Worm (Caenorhabditis elegans) whole organism, young adult: Measurements from ENCODE around the gene fbxa-106.

ENCODE experiments used
- B0019.2 ChIP-seq: fragments of 200-800 bp; sonication (Bioruptor generic); conservative IDR thresholded peaks from 2 replicates; pipeline ENCODE4 v1.3.6; 2022; ENCODE audit warnings: missing genetic modification reagents, missing genetic modification characterization, missing compliant biosample characterization
- B0035.1 ChIP-seq: sonication (generic microtip); optimal IDR thresholded peaks from 2 replicates; lab custom pipeline; 2016; ENCODE audit warnings: missing genetic modification characterization, mild to moderate bottlenecking, missing compliant biosample characterization, missing genotype, missing genetic modification reagents
- D2030.7 ChIP-seq: fragments of 200-800 bp; sonication (Bioruptor generic); IDR thresholded peaks from 2 replicates; pipeline ENCODE4 v1.3.6; 2022; ENCODE audit warnings: missing genetic modification reagents, missing genetic modification characterization, missing compliant biosample characterization
- F10E7.11 ChIP-seq: sonication (generic microtip); optimal IDR thresholded peaks from 2 replicates; lab custom pipeline; 2017; ENCODE audit warnings: mild to moderate bottlenecking, missing genetic modification characterization, moderate library complexity, missing compliant biosample characterization
- F23B12.7 ChIP-seq: sonication (generic microtip); optimal IDR thresholded peaks from 2 replicates; lab custom pipeline; 2017; ENCODE audit warnings: missing genetic modification characterization, mild to moderate bottlenecking, missing compliant biosample characterization, antibody characterized with exemption, moderate library complexity; ENCODE audit not compliant: insufficient read depth
- F33H1.4 ChIP-seq: fragments of 200-800 bp; sonication (Bioruptor generic); IDR thresholded peaks from 2 replicates; pipeline ENCODE4 v1.3.6; 2022; ENCODE audit warnings: missing genetic modification reagents, missing genetic modification characterization, missing compliant biosample characterization
- F39B2.1 ChIP-seq: fragments of 200-800 bp; sonication (Bioruptor generic); IDR thresholded peaks from 2 replicates; pipeline ENCODE4 v1.3.6; 2022; ENCODE audit warnings: missing genetic modification reagents, missing genetic modification characterization, missing compliant biosample characterization
- F49E8.2 ChIP-seq: sonication (generic microtip); optimal IDR thresholded peaks from 3 replicates; lab custom pipeline; 2017; ENCODE audit warnings: missing genetic modification characterization, mild to moderate bottlenecking, missing compliant biosample characterization, antibody characterized with exemption, moderate library complexity; ENCODE audit not compliant: insufficient read depth
- F52B5.7 ChIP-seq: sonication (generic microtip); optimal IDR thresholded peaks from 2 replicates; lab custom pipeline; 2016; ENCODE audit warnings: mild to moderate bottlenecking, missing genetic modification characterization, missing compliant biosample characterization
- F55B11.4 ChIP-seq: sonication (generic microtip); optimal IDR thresholded peaks from 2 replicates; lab custom pipeline; 2016; ENCODE audit warnings: missing compliant biosample characterization, missing genetic modification characterization, borderline replicate concordance; ENCODE audit not compliant: insufficient read depth
- T07F8.4 ChIP-seq: sonication (generic microtip); optimal IDR thresholded peaks from 2 replicates; lab custom pipeline; 2016; ENCODE audit warnings: mild to moderate bottlenecking, missing genetic modification characterization, moderate library complexity, missing compliant biosample characterization
- Y53G8AR.9 ChIP-seq: fragments of 200-800 bp; sonication (Bioruptor generic); conservative IDR thresholded peaks from 2 replicates; pipeline ENCODE4 v1.3.6; 2022; ENCODE audit warnings: missing genetic modification reagents, missing genetic modification characterization, missing compliant biosample characterization
- ZK185.1 ChIP-seq: sonication (generic microtip); optimal IDR thresholded peaks from 2 replicates; lab custom pipeline; 2016; ENCODE audit warnings: mild to moderate bottlenecking, missing genetic modification characterization, missing compliant biosample characterization; ENCODE audit not compliant: poor library complexity, severe bottlenecking
- aptf-3 ChIP-seq: fragments of 200-800 bp; sonication (Bioruptor generic); IDR thresholded peaks from 2 replicates; pipeline ENCODE4 v1.3.6; 2022; ENCODE audit warnings: missing genetic modification characterization, missing compliant biosample characterization
- bed-1 ChIP-seq: fragments of 200-800 bp; sonication (Bioruptor generic); IDR thresholded peaks from 2 replicates; pipeline ENCODE4 v1.3.6; 2022; ENCODE audit warnings: missing genetic modification reagents, missing genetic modification characterization, missing compliant biosample characterization
- bed-2 ChIP-seq: fragments of 200-800 bp; sonication (Bioruptor generic); IDR thresholded peaks from 2 replicates; pipeline ENCODE4 v1.3.6; 2022; ENCODE audit warnings: missing genetic modification reagents, missing genetic modification characterization, missing compliant biosample characterization
- ccch-3 ChIP-seq: fragments of 200-800 bp; sonication (Bioruptor generic); optimal IDR thresholded peaks from 2 replicates; lab custom pipeline; 2018; ENCODE audit warnings: mild to moderate bottlenecking, missing genetic modification characterization, missing compliant biosample characterization
- dpl-1 ChIP-seq: fragments of 150-350 bp; optimal IDR thresholded peaks from 2 replicates; lab custom pipeline; 2014; ENCODE audit warnings: missing biosample characterization, missing genetic modification reagents, missing genetic modification characterization
- egl-18 ChIP-seq: fragments of 200-800 bp; sonication (Bioruptor generic); IDR thresholded peaks from 2 replicates; pipeline ENCODE4 v1.3.6; 2022; ENCODE audit warnings: missing genetic modification reagents, missing genetic modification characterization, missing compliant biosample characterization
- ets-4 ChIP-seq: fragments of 200-800 bp; sonication (Bioruptor generic); optimal IDR thresholded peaks from 2 replicates; lab custom pipeline; 2018; ENCODE audit warnings: mild to moderate bottlenecking, missing genetic modification characterization, missing compliant biosample characterization
- lin-35 ChIP-seq, 3 experiments: fragments of 150-350 bp in 2 of 3; sonication (generic microtip) in 1 of 3; optimal IDR thresholded peaks; 2 replicates each; lab custom pipeline; 2014 to 2018; ENCODE audit warnings: missing biosample characterization in 3 of 3, missing genetic modification characterization in 3 of 3, missing genetic modification reagents in 3 of 3
- lin-54 ChIP-seq: fragments of 200-800 bp; sonication (Bioruptor generic); optimal IDR thresholded peaks from 2 replicates; lab custom pipeline; 2018; ENCODE audit warnings: mild to moderate bottlenecking, missing genetic modification characterization, missing compliant biosample characterization
- lsl-1 ChIP-seq: fragments of 200-800 bp; sonication (Bioruptor generic); optimal IDR thresholded peaks from 2 replicates; lab custom pipeline; 2018; ENCODE audit warnings: mild to moderate bottlenecking, missing genetic modification characterization, moderate library complexity, missing compliant biosample characterization
- madf-6 ChIP-seq: fragments of 200-800 bp; sonication (Bioruptor generic); IDR thresholded peaks from 2 replicates; pipeline ENCODE4 v1.3.6; 2022; ENCODE audit warnings: missing genetic modification reagents, missing genetic modification characterization, missing compliant biosample characterization
- mcd-1 ChIP-seq: fragments of 200-800 bp; sonication (Bioruptor generic); IDR thresholded peaks from 2 replicates; pipeline ENCODE4 v1.3.6; 2022; ENCODE audit warnings: missing genetic modification reagents, missing genetic modification characterization, missing compliant biosample characterization
- mes-4 ChIP-seq: sonication (generic microtip); optimal IDR thresholded peaks from 2 replicates; lab custom pipeline; 2016; ENCODE audit warnings: missing genotype, missing genetic modification characterization, missing compliant biosample characterization
- nfya-2 ChIP-seq: fragments of 200-800 bp; sonication (Bioruptor generic); IDR thresholded peaks from 2 replicates; pipeline ENCODE4 v1.3.6; 2022; ENCODE audit warnings: missing genetic modification reagents, missing genetic modification characterization, missing compliant biosample characterization
- nfyb-1 ChIP-seq: fragments of 200-800 bp; sonication (Bioruptor generic); IDR thresholded peaks from 2 replicates; pipeline ENCODE4 v1.3.6; 2022; ENCODE audit warnings: missing genetic modification reagents, missing genetic modification characterization, missing compliant biosample characterization
- nhr-179 ChIP-seq: sonication (generic microtip); optimal IDR thresholded peaks from 2 replicates; lab custom pipeline; 2016; ENCODE audit warnings: mild to moderate bottlenecking, missing genetic modification characterization, missing compliant biosample characterization
- nhr-27 ChIP-seq: fragments of 200-800 bp; sonication (Bioruptor generic); optimal IDR thresholded peaks from 2 replicates; lab custom pipeline; 2018; ENCODE audit warnings: mild to moderate bottlenecking, missing genetic modification characterization, moderate library complexity, missing compliant biosample characterization
- rcor-1 ChIP-seq: fragments of 200-800 bp; sonication (Bioruptor generic); IDR thresholded peaks from 2 replicates; pipeline ENCODE4 v1.3.6; 2022; ENCODE audit warnings: missing genetic modification reagents, missing genetic modification characterization, missing compliant biosample characterization
- snpc-1.3 ChIP-seq: sonication (generic microtip); optimal IDR thresholded peaks from 2 replicates; lab custom pipeline; 2017; ENCODE audit warnings: missing genetic modification characterization, mild to moderate bottlenecking, missing compliant biosample characterization, antibody characterized with exemption, moderate library complexity, missing genotype, missing genetic modification reagents; ENCODE audit not compliant: insufficient read depth
- sptf-2 ChIP-seq: fragments of 200-800 bp; sonication (Bioruptor generic); optimal IDR thresholded peaks from 2 replicates; lab custom pipeline; 2018; ENCODE audit warnings: mild to moderate bottlenecking, missing genetic modification characterization, missing compliant biosample characterization
- tbx-9 ChIP-seq: sonication (generic microtip); optimal IDR thresholded peaks from 2 replicates; lab custom pipeline; 2016; ENCODE audit warnings: borderline replicate concordance, missing genetic modification characterization, inconsistent platforms, missing compliant biosample characterization
- unc-62 ChIP-seq: fragments of 150-350 bp; optimal IDR thresholded peaks from 2 replicates; lab custom pipeline; 2014; ENCODE audit warnings: missing biosample characterization, missing genetic modification reagents, missing genetic modification characterization
- ztf-18 ChIP-seq: sonication (generic microtip); optimal IDR thresholded peaks from 2 replicates; lab custom pipeline; 2016; ENCODE audit warnings: missing genotype, mild to moderate bottlenecking, missing genetic modification characterization, missing compliant biosample characterization
- ztf-26 ChIP-seq: sonication (generic microtip); optimal IDR thresholded peaks from 2 replicates; lab custom pipeline; 2017; ENCODE audit warnings: missing genetic modification characterization, missing compliant biosample characterization
- ztf-28 ChIP-seq: fragments of 200-800 bp; sonication (Bioruptor generic); IDR thresholded peaks from 2 replicates; pipeline ENCODE4 v1.3.6; 2022; ENCODE audit warnings: missing genetic modification reagents, missing genetic modification characterization, missing compliant biosample characterization

fbxa-106 gene

ce11 chrV:18085150-18085833, at the start of gene fbxa-106 (continued):
- TF ChIP-seq F33H1.4 (GFP tag; lab: Robert Waterston, UW), result no peak
- peak; percentile 47 for TF ChIP-seq lin-54 (GFP tag; lab: Kevin White, UChicago)
- TF ChIP-seq F10E7.11 (tag; lab: Kevin White, UChicago), result no peak
- peak; percentile 27; the same call in 1 of the 2 replicates for TF ChIP-seq mcd-1
- peak; percentile 67 for TF ChIP-seq F49E8.2
- TF ChIP-seq F52B5.7 (tag; lab: Kevin White, UChicago), result no peak
- TF ChIP-seq F23B12.7, result no peak
- TF ChIP-seq egl-18 (GFP tag; lab: Robert Waterston, UW), result 0 out of 2 replicates have a peak, but pooled peaks have one; percentile 14
- TF ChIP-seq nfya-2 (GFP tag; lab: Robert Waterston, UW), result no peak
- TF ChIP-seq ztf-18 (tag; lab: Kevin White, UChicago), result no peak
- TF ChIP-seq rcor-1, result 0 out of 2 replicates have a peak, but pooled peaks have one; percentile 36
- TF ChIP-seq bed-1 (GFP tag; lab: Robert Waterston, UW), result no peak
- no peak for TF ChIP-seq nhr-179 (tag; lab: Kevin White, UChicago)
- no peak for TF ChIP-seq tbx-9 (tag; lab: Kevin White, UChicago)
- TF ChIP-seq Y53G8AR.9 (GFP tag; lab: Robert Waterston, UW), result 0 out of 2 replicates have a peak, but pooled peaks have one; percentile 42
- TF ChIP-seq bed-2 (GFP tag; lab: Robert Waterston, UW), result no peak
- TF ChIP-seq F55B11.4 (tag; lab: Kevin White, UChicago), result no peak
- no peak for TF ChIP-seq ztf-26 (tag; lab: Kevin White, UChicago)
- TF ChIP-seq D2030.7 (GFP tag; lab: Robert Waterston, UW), result peak; percentile 61
- TF ChIP-seq unc-62 (GFP tag; lab: Kevin White, UChicago), result no peak

ce11 chrV:18134378-18134777, 49.4 kb upstream of the fbxa-106 start, which contains the start of gene Y37H2A.7:
Gene Y37H2A.7 (minus strand): TSS chrV:18134478.
- TF ChIP-seq ztf-18 (tag; lab: Kevin White, UChicago) (no peak), ets-4 (no peak), dpl-1 (no peak), ztf-28 (GFP tag; lab: Robert Waterston, UW) (no peak), B0019.2 (GFP tag; lab: Robert Waterston, UW) (no peak), D2030.7 (GFP tag; lab: Robert Waterston, UW) (peak; percentile 36; the same call in 1 of the 2 replicates), ZK185.1 (tag; lab: Kevin White, UChicago) (no peak), madf-6 (GFP tag; lab: Robert Waterston, UW) (peak; percentile 45; the same call in 1 of the 2 replicates), snpc-1.3 (tag; lab: Kevin White, UChicago) (no peak), aptf-3 (GFP tag; lab: Robert Waterston, UW) (no peak), nhr-27 (tag; lab: Kevin White, UChicago) (no peak), F39B2.1 (GFP tag; lab: Robert Waterston, UW) (no peak), nfyb-1 (GFP tag; lab: Robert Waterston, UW) (no peak), F33H1.4 (GFP tag; lab: Robert Waterston, UW) (0 out of 2 replicates have a peak, but pooled peaks have one; percentile 13), lin-35 (GFP tag; optimal IDR thresholded peaks at IDR 0.05; lab: Kevin White, UChicago) (no peak), B0035.1 (tag; lab: Kevin White, UChicago) (no peak), tbx-9 (tag; lab: Kevin White, UChicago) (no peak), lsl-1 (GFP tag; lab: Kevin White, UChicago) (peak; percentile 83), T07F8.4 (tag; lab: Kevin White, UChicago) (no peak), ccch-3 (no peak), mes-4 (tag; lab: Kevin White, UChicago) (no peak), sptf-2 (no peak)
